Fruit fly (Drosophila melanogaster): ENCODE measurements around the gene ppk19.
A peak's percentile ranks its signal among the peaks of the same experiment; 100 is the strongest.

Gene ppk19

dm6 chr3R:29668777-29669176 lies 3.5 kb upstream of the ppk19 start, which contains the start of the genes ppk20 and ppk30:
ppk20 (minus strand) TSS chr3R:29668877.
ppk30 (plus strand) TSS chr3R:29669149.
- no peak for TF ChIP-seq sisA (GFP tag; IDR thresholded peaks at IDR 0.05)
- TF ChIP-seq TFAM (GFP tag; optimal IDR thresholded peaks at IDR 0.05): no peak

- TF ChIP-seq Gug (GFP tag; IDR thresholded peaks at IDR 0.05): no peak
- TF ChIP-seq CG9437 (GFP tag; optimal IDR thresholded peaks at IDR 0.05): no peak
- TF ChIP-seq Ravus (GFP tag; IDR thresholded peaks at IDR 0.05): no peak
- TF ChIP-seq grn (GFP tag; optimal IDR thresholded peaks at IDR 0.05): no peak
- TF ChIP-seq psq (GFP tag; optimal IDR thresholded peaks at IDR 0.05): no peak
- TF ChIP-seq nmo (GFP tag; optimal IDR thresholded peaks at IDR 0.05): peak; percentile 8
- TF ChIP-seq stwl (tag; optimal IDR thresholded peaks at IDR 0.05): no peak
- no peak for TF ChIP-seq Atf-2 (GFP tag; optimal IDR thresholded peaks at IDR 0.05)
- TF ChIP-seq CG15696 (tag; optimal IDR thresholded peaks at IDR 0.05): no peak
- no peak for TF ChIP-seq CG9609 (GFP tag; optimal IDR thresholded peaks at IDR 0.05)
- TF ChIP-seq gcm (GFP tag; optimal IDR thresholded peaks at IDR 0.05): no peak
- TF ChIP-seq Xrp1 (GFP tag; IDR thresholded peaks at IDR 0.05): no peak
- TF ChIP-seq pnt (GFP tag; optimal IDR thresholded peaks at IDR 0.05): no peak
- TF ChIP-seq Side (GFP tag; optimal IDR thresholded peaks at IDR 0.05): no peak
- TF ChIP-seq Rfx (GFP tag; IDR thresholded peaks at IDR 0.05): no peak
- TF ChIP-seq insv (GFP tag; optimal IDR thresholded peaks at IDR 0.05): peak in 1 of 2 experiments; percentile 17
- no peak for TF ChIP-seq Doc2 (GFP tag; IDR thresholded peaks at IDR 0.05)
- TF ChIP-seq Poxn (GFP tag; IDR thresholded peaks at IDR 0.05): no peak
- TF ChIP-seq Med (GFP tag): peak; percentile 38
- no peak for TF ChIP-seq Optix (GFP tag; IDR thresholded peaks at IDR 0.05)
- no peak for TF ChIP-seq Neu2 (GFP tag; optimal IDR thresholded peaks at IDR 0.05; ENCODE audit: borderline replicate concordance)
- TF ChIP-seq Mes4 (GFP tag; optimal IDR thresholded peaks at IDR 0.05): no peak
- TF ChIP-seq emc (GFP tag; optimal IDR thresholded peaks at IDR 0.05): no peak
- no peak for TF ChIP-seq aop (GFP tag; IDR thresholded peaks at IDR 0.05)
Observed at dm6 chr3R:29671060-29671707, 1.1 kb upstream of the ppk19 start, which contains the start of gene Obp99a. Obp99a (plus strand) TSS chr3R:29671657.

dm6 chr3R:29675333-29675732 lies 3.1 kb downstream of the ppk19 start, which contains the start of the genes Bub3 and Cap-D2:
Bub3 (minus strand) TSS chr3R:29675421.
Cap-D2 (plus strand) TSS chr3R:29675651.
- peak; percentile 62 for TF ChIP-seq CG1647 (GFP tag; optimal IDR thresholded peaks at IDR 0.05)
- TF ChIP-seq chn (GFP tag; optimal IDR thresholded peaks at IDR 0.05): peak; percentile 84
- peak; percentile 95 for TF ChIP-seq Med (GFP tag)
- no peak for TF ChIP-seq Hey (tag; optimal IDR thresholded peaks at IDR 0.05)
- no peak for TF ChIP-seq hth (optimal IDR thresholded peaks at IDR 0.05)
- TF ChIP-seq Ssrp (tag; optimal IDR thresholded peaks at IDR 0.05): peak; percentile 53
- TF ChIP-seq ap (GFP tag; IDR thresholded peaks at IDR 0.05): peak; percentile 65; the same call in 1 of the 2 replicates
- peak; percentile 81 for TF ChIP-seq tin (GFP tag; optimal IDR thresholded peaks at IDR 0.05)
- TF ChIP-seq ems (GFP tag; optimal IDR thresholded peaks at IDR 0.05): peak; percentile 79
- no peak for TF ChIP-seq CG5180 (GFP tag; optimal IDR thresholded peaks at IDR 0.05)
- peak; percentile 78 for TF ChIP-seq CG14860 (GFP tag; IDR thresholded peaks at IDR 0.05; ENCODE audit: partially characterized antibody)
- TF ChIP-seq Hmr (GFP tag; optimal IDR thresholded peaks at IDR 0.05): peak; percentile 60
- TF ChIP-seq CG8944 (GFP tag; optimal IDR thresholded peaks at IDR 0.05): peak; percentile 78
- TF ChIP-seq Dref (GFP tag; IDR thresholded peaks at IDR 0.05): peak; percentile 76
- no peak for TF ChIP-seq Asciz (GFP tag; optimal IDR thresholded peaks at IDR 0.05)
- TF ChIP-seq CG3847 (GFP tag; IDR thresholded peaks at IDR 0.05): peak; percentile 75
- TF ChIP-seq CG31388 (GFP tag; optimal IDR thresholded peaks at IDR 0.05): peak; percentile 64
- TF ChIP-seq Pdp1 (GFP tag; optimal IDR thresholded peaks at IDR 0.05): peak; percentile 69 to 70
- peak; percentile 51 for TF ChIP-seq CG17385 (GFP tag; optimal IDR thresholded peaks at IDR 0.05)
- peak; percentile 58 for TF ChIP-seq CG7786 (GFP tag; optimal IDR thresholded peaks at IDR 0.05)
- peak; percentile 67 for TF ChIP-seq CG32532 (GFP tag; IDR thresholded peaks at IDR 0.05)
- TF ChIP-seq Gug (GFP tag; IDR thresholded peaks at IDR 0.05): peak; percentile 63; the same call in 3 of the 4 replicates
- TF ChIP-seq Elba2 (GFP tag; optimal IDR thresholded peaks at IDR 0.05): peak; percentile 47
- peak; percentile 63 for TF ChIP-seq Blimp-1 (GFP tag; optimal IDR thresholded peaks at IDR 0.05)
- peak in 1 of 2 experiments; percentile 30 for TF ChIP-seq crp (GFP tag; optimal IDR thresholded peaks at IDR 0.05)

All from whole organism, embryonic.